Worm (Caenorhabditis elegans) whole organism, L4 larva: ENCODE measurements around the gene pqn-39.

Experiments
- D1046.2 ChIP-seq: fragments of 200-800 bp; sonication (Bioruptor generic); IDR thresholded peaks from 2 replicates; pipeline ENCODE4 v1.3.6; 2022; ENCODE audit warnings: missing genetic modification characterization, missing compliant biosample characterization
- F26F4.8 ChIP-seq: fragments of 200-800 bp; sonication (Bioruptor generic); conservative IDR thresholded peaks from 2 replicates; pipeline ENCODE4 v1.3.6; 2022; ENCODE audit warnings: missing genetic modification characterization, missing compliant biosample characterization
- F37D6.2 ChIP-seq: sonication (generic microtip); optimal IDR thresholded peaks from 2 replicates; lab custom pipeline; 2016; ENCODE audit warnings: mild to moderate bottlenecking, missing genetic modification characterization, missing compliant biosample characterization
- F44E2.7 ChIP-seq: fragments of 200-800 bp; sonication (Bioruptor generic); IDR thresholded peaks from 2 replicates; pipeline ENCODE4 v2.1.2; 2022; ENCODE audit warnings: missing genetic modification characterization, missing compliant biosample characterization
- F49E8.2 ChIP-seq: sonication (generic microtip); optimal IDR thresholded peaks from 2 replicates; lab custom pipeline; 2016; ENCODE audit warnings: missing compliant biosample characterization, mild to moderate bottlenecking, missing genetic modification characterization, borderline replicate concordance
- R02D3.7 ChIP-seq: fragments of 150-350 bp; sonication (generic microtip); optimal IDR thresholded peaks from 3 replicates; lab custom pipeline; 2014; ENCODE audit warnings: missing biosample characterization, missing genetic modification characterization
- Y48G9A.11 ChIP-seq: fragments of 200-800 bp; sonication (Bioruptor generic); IDR thresholded peaks from 2 replicates; pipeline ENCODE4 v1.3.6; 2022; ENCODE audit warnings: missing genetic modification reagents, missing genetic modification characterization, missing compliant biosample characterization
- Y75B8A.6 ChIP-seq: fragments of 200-800 bp; sonication (Bioruptor generic); IDR thresholded peaks from 2 replicates; pipeline ENCODE4 v1.3.6; 2022; ENCODE audit warnings: missing genetic modification reagents, missing genetic modification characterization, missing compliant biosample characterization
- ZK337.2 ChIP-seq: fragments of 200-800 bp; sonication (Bioruptor generic); IDR thresholded peaks from 2 replicates; pipeline ENCODE4 v1.3.6; 2022; ENCODE audit warnings: missing genetic modification reagents, missing genetic modification characterization, missing compliant biosample characterization
- aha-1 ChIP-seq: fragments of 150-350 bp; peaks from one replicate; lab custom pipeline; 2014; ENCODE audit warnings: missing biosample characterization, missing genetic modification characterization
- aly-2 ChIP-seq: sonication (generic microtip); optimal IDR thresholded peaks from 2 replicates; lab custom pipeline; 2018; ENCODE audit warnings: missing biosample characterization, missing genetic modification characterization
- arid-1 ChIP-seq: fragments of 200-800 bp; sonication (Bioruptor generic); conservative IDR thresholded peaks from 2 replicates; pipeline ENCODE4 v1.3.6; 2022; ENCODE audit warnings: missing genetic modification reagents, missing genetic modification characterization, missing compliant biosample characterization
- attf-4 ChIP-seq: sonication (generic microtip); optimal IDR thresholded peaks from 3 replicates; lab custom pipeline; 2017; ENCODE audit warnings: missing biosample characterization, missing genetic modification characterization
- ceh-32 ChIP-seq: sonication (generic microtip); optimal IDR thresholded peaks from 2 replicates; lab custom pipeline; 2016; ENCODE audit warnings: mild to moderate bottlenecking, missing genetic modification characterization, missing compliant biosample characterization; ENCODE audit not compliant: poor library complexity
- ceh-44 ChIP-seq: fragments of 200-800 bp; sonication (Bioruptor generic); IDR thresholded peaks from 2 replicates; pipeline ENCODE4 v1.3.6; 2022; ENCODE audit warnings: missing genetic modification reagents, missing genetic modification characterization, missing compliant biosample characterization
- ces-1 ChIP-seq: fragments of 150-350 bp; sonication (generic microtip); optimal IDR thresholded peaks from 4 replicates; lab custom pipeline; 2014; ENCODE audit warnings: missing biosample characterization, missing genetic modification reagents, missing genetic modification characterization
- cey-2 ChIP-seq: sonication (generic microtip); optimal IDR thresholded peaks from 3 replicates; lab custom pipeline; 2017; ENCODE audit warnings: missing genetic modification characterization, mild to moderate bottlenecking, missing compliant biosample characterization, antibody characterized with exemption, borderline replicate concordance; ENCODE audit not compliant: insufficient read depth
- daf-16 ChIP-seq, 3 experiments: sonication (generic microtip); optimal IDR thresholded peaks; 2 replicates each; lab custom pipeline; 2016 to 2017; ENCODE audit warnings: missing genetic modification characterization in 3 of 3, missing genetic modification reagents in 3 of 3, mild to moderate bottlenecking in 2 of 3, missing compliant biosample characterization in 2 of 3, missing biosample characterization in 1 of 3, moderate library complexity in 1 of 3
- dmd-8 ChIP-seq: fragments of 200-800 bp; sonication (Bioruptor generic); IDR thresholded peaks from 2 replicates; pipeline ENCODE4 v1.3.6; 2022; ENCODE audit warnings: missing genetic modification characterization, missing compliant biosample characterization
- dmd-9 ChIP-seq: fragments of 200-800 bp; sonication (Bioruptor generic); IDR thresholded peaks from 2 replicates; pipeline ENCODE4 v1.3.6; 2022; ENCODE audit warnings: missing genetic modification reagents, missing genetic modification characterization, missing compliant biosample characterization
- fkh-10 ChIP-seq: fragments of 150-350 bp; optimal IDR thresholded peaks from 2 replicates; lab custom pipeline; 2014; ENCODE audit warnings: missing biosample characterization, missing genetic modification reagents, missing genetic modification characterization
- fos-1 ChIP-seq: fragments of 150-350 bp; optimal IDR thresholded peaks from 2 replicates; lab custom pipeline; 2014; ENCODE audit warnings: missing biosample characterization, missing genetic modification characterization
- hlh-30 ChIP-seq: sonication (generic microtip); optimal IDR thresholded peaks from 2 replicates; lab custom pipeline; 2017; ENCODE audit warnings: antibody characterized with exemption, mild to moderate bottlenecking, missing genetic modification characterization, missing compliant biosample characterization; ENCODE audit not compliant: insufficient read depth
- jun-1 ChIP-seq: fragments of 150-350 bp; optimal IDR thresholded peaks from 2 replicates; lab custom pipeline; 2014; ENCODE audit warnings: missing biosample characterization, missing genetic modification reagents, missing genetic modification characterization
- lin-1 ChIP-seq: fragments of 200-800 bp; sonication (Bioruptor generic); IDR thresholded peaks from 2 replicates; pipeline ENCODE4 v1.3.6; 2022; ENCODE audit warnings: missing genetic modification reagents, missing genetic modification characterization, missing compliant biosample characterization
- lin-15B ChIP-seq: fragments of 150-350 bp; sonication (generic microtip); optimal IDR thresholded peaks from 3 replicates; lab custom pipeline; 2014; ENCODE audit warnings: missing biosample characterization, missing genetic modification characterization
- lin-29 ChIP-seq: fragments of 200-800 bp; sonication (Bioruptor generic); IDR thresholded peaks from 2 replicates; pipeline ENCODE4 v1.3.6; 2022; ENCODE audit warnings: missing genetic modification reagents, missing genetic modification characterization, missing compliant biosample characterization
- lin-38 ChIP-seq: fragments of 200-800 bp; sonication (Bioruptor generic); IDR thresholded peaks from 2 replicates; pipeline ENCODE4 v1.3.6; 2022; ENCODE audit warnings: missing genetic modification reagents, missing genetic modification characterization, missing compliant biosample characterization
- lir-3 ChIP-seq: sonication (generic microtip); optimal IDR thresholded peaks from 2 replicates; lab custom pipeline; 2016; ENCODE audit warnings: mild to moderate bottlenecking, missing genetic modification characterization, missing compliant biosample characterization
- lsy-2 ChIP-seq, 2 experiments: fragments of 150-350 bp in 1 of 2; sonication (generic microtip) in 1 of 2; optimal IDR thresholded peaks; 2 replicates each; lab custom pipeline; 2014 to 2017; ENCODE audit warnings: missing biosample characterization in 2 of 2, missing genetic modification characterization in 2 of 2
- madf-5 ChIP-seq, 2 experiments: fragments of 200-800 bp; sonication (Bioruptor generic); IDR thresholded peaks; 2 replicates each; pipeline ENCODE4 v1.3.6; 2022; ENCODE audit warnings: missing compliant biosample characterization in 2 of 2, missing genetic modification characterization in 2 of 2
- madf-9 ChIP-seq: fragments of 200-800 bp; sonication (Bioruptor generic); conservative IDR thresholded peaks from 2 replicates; pipeline ENCODE4 v1.3.6; 2022; ENCODE audit warnings: missing genetic modification reagents, missing genetic modification characterization, missing compliant biosample characterization
- mdt-29 ChIP-seq: fragments of 200-800 bp; sonication (Bioruptor generic); IDR thresholded peaks from 2 replicates; pipeline ENCODE4 v1.3.6; 2022; ENCODE audit warnings: missing genetic modification reagents, missing genetic modification characterization, missing compliant biosample characterization
- mxl-2 ChIP-seq: fragments of 200-800 bp; sonication (Bioruptor generic); conservative IDR thresholded peaks from 2 replicates; pipeline ENCODE4 v1.3.6; 2022; ENCODE audit warnings: missing genetic modification reagents, missing genetic modification characterization, missing compliant biosample characterization
- nhr-10 ChIP-seq: fragments of 150-350 bp; optimal IDR thresholded peaks from 2 replicates; lab custom pipeline; 2014; ENCODE audit warnings: missing biosample characterization, missing genetic modification characterization
- nhr-102 ChIP-seq: sonication (generic microtip); optimal IDR thresholded peaks from 2 replicates; lab custom pipeline; 2016; ENCODE audit warnings: mild to moderate bottlenecking, missing genetic modification characterization, moderate library complexity, missing compliant biosample characterization
- nhr-11 ChIP-seq: fragments of 150-350 bp; optimal IDR thresholded peaks from 2 replicates; lab custom pipeline; 2014; ENCODE audit warnings: missing biosample characterization, missing genetic modification characterization
- nhr-237 ChIP-seq: sonication (generic microtip); optimal IDR thresholded peaks from 2 replicates; lab custom pipeline; 2017; ENCODE audit warnings: missing biosample characterization, missing genetic modification characterization
- nhr-28 ChIP-seq: fragments of 150-350 bp; optimal IDR thresholded peaks from 2 replicates; lab custom pipeline; 2014; ENCODE audit warnings: missing biosample characterization, missing genetic modification characterization
- nhr-77 ChIP-seq: fragments of 150-350 bp; optimal IDR thresholded peaks from 2 replicates; lab custom pipeline; 2014; ENCODE audit warnings: missing biosample characterization, missing genetic modification characterization
- pha-4 ChIP-seq, 2 experiments: fragments of 150-350 bp in 1 of 2; fragments of 200-800 bp in 1 of 2; sonication (Bioruptor generic) in 1 of 2; IDR thresholded peaks in 1 of 2; optimal IDR thresholded peaks in 1 of 2; 2 replicates each; pipeline versions ENCODE4 v1.3.6 to Lab custom; 2014 to 2022; ENCODE audit warnings: missing genetic modification characterization in 2 of 2, missing genetic modification reagents in 2 of 2, missing biosample characterization in 1 of 2, missing compliant biosample characterization in 1 of 2
- saeg-2 ChIP-seq: fragments of 200-800 bp; sonication (Bioruptor generic); IDR thresholded peaks from 2 replicates; pipeline ENCODE4 v1.3.6; 2022; ENCODE audit warnings: missing genetic modification reagents, missing genetic modification characterization, missing compliant biosample characterization
- skn-1 ChIP-seq: fragments of 150-350 bp; optimal IDR thresholded peaks from 2 replicates; lab custom pipeline; 2014; ENCODE audit warnings: missing biosample characterization, missing genetic modification characterization
- snpc-1.2 ChIP-seq: fragments of 200-800 bp; sonication (Bioruptor generic); IDR thresholded peaks from 2 replicates; pipeline ENCODE4 v1.3.6; 2022; ENCODE audit warnings: missing genetic modification reagents, missing genetic modification characterization, missing compliant biosample characterization
- snpc-4 ChIP-seq: fragments of 150-350 bp; optimal IDR thresholded peaks from 2 replicates; lab custom pipeline; 2014; ENCODE audit warnings: missing biosample characterization, missing genetic modification characterization
- spr-1 ChIP-seq: sonication (generic microtip); optimal IDR thresholded peaks from 2 replicates; lab custom pipeline; 2016; ENCODE audit warnings: mild to moderate bottlenecking, missing genetic modification characterization, missing compliant biosample characterization
- tra-1 ChIP-seq: fragments of 200-800 bp; sonication (Bioruptor generic); IDR thresholded peaks from 2 replicates; pipeline ENCODE4 v1.3.6; 2022; ENCODE audit warnings: missing genetic modification reagents, missing genetic modification characterization, missing compliant biosample characterization
- unc-62 ChIP-seq, 3 experiments: fragments of 150-350 bp in 1 of 3; sonication (generic microtip); optimal IDR thresholded peaks in 2 of 3; peaks in 1 of 3; 1 replicate in 1 of 3; 2 replicates in 2 of 3; lab custom pipeline; 2014 to 2017; ENCODE audit warnings: missing biosample characterization in 3 of 3, missing genetic modification characterization in 3 of 3, missing genetic modification reagents in 3 of 3, missing genotype in 1 of 3
- zip-2 ChIP-seq: fragments of 150-350 bp; optimal IDR thresholded peaks from 2 replicates; lab custom pipeline; 2014; ENCODE audit warnings: missing biosample characterization, missing genetic modification characterization

Gene pqn-39

DNA sequence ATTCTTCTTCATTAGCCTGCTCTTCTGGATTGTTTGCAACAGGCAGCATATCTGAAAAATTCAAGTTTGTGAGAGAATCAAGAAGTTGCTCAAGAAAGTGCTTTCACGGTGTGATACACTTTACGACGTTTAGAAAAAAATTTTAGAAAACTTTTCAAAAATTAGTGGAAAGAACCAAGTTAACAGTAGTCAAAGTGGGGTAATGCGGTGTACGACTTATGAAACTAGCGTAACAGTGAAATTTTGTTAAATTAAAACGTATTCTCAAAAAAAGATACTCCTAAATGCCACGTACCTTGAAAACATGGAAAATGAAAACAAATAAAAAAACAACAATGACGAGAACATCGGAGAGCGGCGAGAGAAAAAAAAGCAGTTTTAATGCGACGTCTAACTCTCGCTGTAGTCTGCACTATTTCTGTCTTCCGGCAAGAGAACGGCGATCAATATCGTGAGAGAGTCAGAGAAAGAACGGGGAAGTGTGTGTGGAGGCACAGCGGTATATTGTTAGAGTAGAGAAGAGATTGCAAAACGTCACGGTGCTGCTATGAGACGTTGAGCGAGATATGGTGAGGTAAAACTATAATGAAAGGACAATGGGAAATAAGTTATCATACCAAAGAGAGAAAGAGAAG, 51.2 kb downstream of the pqn-39 start, which contains the start of gene ekl-5 (continued):
- TF ChIP-seq nhr-10 (tag; lab: Kevin White, UChicago) (no peak), Y75B8A.6 (no peak), attf-4 (tag; lab: Kevin White, UChicago) (no peak), madf-9 (GFP tag; lab: Robert Waterston, UW) (no peak), nhr-28 (tag; lab: Kevin White, UChicago) (peak; percentile 91), ceh-44 (GFP tag; lab: Robert Waterston, UW) (no peak), lir-3 (tag; lab: Kevin White, UChicago) (no peak), dmd-9 (GFP tag; lab: Robert Waterston, UW) (no peak), lin-15B (tag; lab: Kevin White, UChicago) (no peak), unc-62 (GFP tag; optimal IDR thresholded peaks at IDR 0.05 in 1 of 2; lab: Kevin White, UChicago) (peak in 1 of 2 experiments; percentile 77), unc-62 (tag; optimal IDR thresholded peaks at IDR 0.05; lab: Kevin White, UChicago) (no peak), Y48G9A.11 (GFP tag; lab: Robert Waterston, UW) (no peak), pha-4 (GFP tag; IDR thresholded peaks at IDR 0.05; lab: Robert Waterston, UW) (no peak), pha-4 (tag; optimal IDR thresholded peaks at IDR 0.05; lab: Kevin White, UChicago) (peak; percentile 77), fos-1 (tag; lab: Kevin White, UChicago) (no peak), nhr-102 (no peak), hlh-30 (tag; lab: Kevin White, UChicago) (peak; percentile 47), F26F4.8 (GFP tag; lab: Robert Waterston, UW) (no peak), ces-1 (GFP tag; lab: Kevin White, UChicago) (no peak), madf-5 (GFP tag; IDR thresholded peaks at IDR 0.05; lab: Robert Waterston, UW) (no peak), nhr-237 (tag; lab: Kevin White, UChicago) (no peak), F44E2.7 (no peak), snpc-1.2 (GFP tag; lab: Robert Waterston, UW) (no peak), lsy-2 (tag; optimal IDR thresholded peaks at IDR 0.05; lab: Kevin White, UChicago) (peak in 1 of 2 experiments; percentile 70), skn-1 (tag; lab: Kevin White, UChicago) (no peak), saeg-2 (no peak), spr-1 (tag; lab: Kevin White, UChicago) (peak; percentile 17), jun-1 (tag; lab: Kevin White, UChicago) (peak; percentile 32), F37D6.2 (tag; lab: Kevin White, UChicago) (no peak), daf-16 (GFP tag; optimal IDR thresholded peaks at IDR 0.05; lab: Kevin White, UChicago) (peak in 1 of 2 experiments; percentile 47), daf-16 (tag; optimal IDR thresholded peaks at IDR 0.05; lab: Kevin White, UChicago) (peak; percentile 32), tra-1 (no peak), ZK337.2 (no peak), arid-1 (GFP tag; lab: Robert Waterston, UW) (no peak), ceh-32 (no peak), lin-1 (GFP tag; lab: Robert Waterston, UW) (peak; percentile 59; the same call in 1 of the 2 replicates), cey-2 (tag; lab: Kevin White, UChicago) (no peak), nhr-77 (tag; lab: Kevin White, UChicago) (peak; percentile 10), D1046.2 (GFP tag; lab: Robert Waterston, UW) (no peak), F49E8.2 (tag; lab: Kevin White, UChicago) (no peak), mdt-29 (GFP tag; lab: Robert Waterston, UW) (no peak), lin-38 (GFP tag; lab: Robert Waterston, UW) (no peak), zip-2 (tag; lab: Kevin White, UChicago) (no peak), lin-29 (GFP tag; lab: Robert Waterston, UW) (no peak), fkh-10 (GFP tag; lab: Kevin White, UChicago) (no peak), nhr-11 (peak; percentile 85), snpc-4 (no peak), aha-1 (tag; lab: Kevin White, UChicago) (peak; percentile 78), R02D3.7 (no peak), dmd-8 (no peak), mxl-2 (GFP tag; lab: Robert Waterston, UW) (no peak), aly-2 (tag; lab: Kevin White, UChicago) (no peak)
